Worm (Caenorhabditis elegans) whole organism, early embryonic: ENCODE measurements around the gene Y110A2AL.10.
"Not testable (repeated sequence)": the region's sequence is repeated elsewhere in the genome, so short reads cannot be mapped to it uniquely, and the experiment has no call there.

Experiments
- B0310.2 ChIP-seq: sonication (generic microtip); optimal IDR thresholded peaks from 2 replicates; lab custom pipeline; 2016; ENCODE audit warnings: mild to moderate bottlenecking, missing genetic modification characterization, missing compliant biosample characterization
- F13C5.2 ChIP-seq: sonication (generic microtip); optimal IDR thresholded peaks from 2 replicates; lab custom pipeline; 2017; ENCODE audit warnings: mild to moderate bottlenecking, missing genetic modification characterization, inconsistent platforms, missing compliant biosample characterization
- aly-1 ChIP-seq: sonication (generic microtip); optimal IDR thresholded peaks from 2 replicates; lab custom pipeline; 2016; ENCODE audit warnings: missing genetic modification characterization, missing compliant biosample characterization
- ama-1 ChIP-seq: fragments of 150-350 bp; optimal IDR thresholded peaks from 2 replicates; lab custom pipeline; 2014
- ceh-13 ChIP-seq: fragments of 200-800 bp; sonication (Bioruptor generic); optimal IDR thresholded peaks from 2 replicates; lab custom pipeline; 2018; ENCODE audit warnings: mild to moderate bottlenecking, missing genetic modification characterization, missing compliant biosample characterization
- ceh-36 ChIP-seq: sonication (generic microtip); optimal IDR thresholded peaks from 2 replicates; lab custom pipeline; 2016; ENCODE audit warnings: missing genetic modification characterization, inconsistent platforms, missing compliant biosample characterization
- ets-7 ChIP-seq: sonication (generic microtip); optimal IDR thresholded peaks from 2 replicates; lab custom pipeline; 2016; ENCODE audit warnings: missing genotype, missing genetic modification characterization, missing compliant biosample characterization
- flt-1 ChIP-seq: fragments of 200-800 bp; sonication (Bioruptor generic); IDR thresholded peaks from 2 replicates; pipeline ENCODE4 v1.3.6; 2022; ENCODE audit warnings: missing genetic modification characterization, missing compliant biosample characterization
- hmbx-1 ChIP-seq: sonication (generic microtip); optimal IDR thresholded peaks from 2 replicates; lab custom pipeline; 2016; ENCODE audit warnings: mild to moderate bottlenecking, missing genetic modification characterization, missing compliant biosample characterization
- hmg-4 ChIP-seq: fragments of 200-800 bp; sonication (Bioruptor generic); optimal IDR thresholded peaks from 2 replicates; lab custom pipeline; 2018; ENCODE audit warnings: mild to moderate bottlenecking, missing genetic modification characterization, missing compliant biosample characterization
- hnd-1 ChIP-seq: sonication (generic microtip); optimal IDR thresholded peaks from 2 replicates; lab custom pipeline; 2016; ENCODE audit warnings: missing genetic modification characterization, missing compliant biosample characterization
- pes-1 ChIP-seq: fragments of 200-800 bp; sonication (Bioruptor generic); IDR thresholded peaks from 2 replicates; pipeline ENCODE4 v1.3.6; 2022; ENCODE audit warnings: missing genetic modification reagents, missing genetic modification characterization, missing compliant biosample characterization
- scrt-1 ChIP-seq: fragments of 200-800 bp; sonication (Bioruptor generic); IDR thresholded peaks from 2 replicates; pipeline ENCODE4 v1.3.6; 2022; ENCODE audit warnings: missing genetic modification characterization, missing compliant biosample characterization
- sea-1 ChIP-seq: fragments of 200-800 bp; sonication (Bioruptor generic); conservative IDR thresholded peaks from 2 replicates; pipeline ENCODE4 v1.3.6; 2022; ENCODE audit warnings: missing genetic modification characterization, missing compliant biosample characterization
- tbx-11 ChIP-seq: fragments of 200-800 bp; sonication (Bioruptor generic); IDR thresholded peaks from 2 replicates; pipeline ENCODE4 v1.3.6; 2022; ENCODE audit warnings: missing genetic modification characterization, missing compliant biosample characterization
- tbx-37 ChIP-seq: fragments of 200-800 bp; sonication (Bioruptor generic); conservative IDR thresholded peaks from 2 replicates; pipeline ENCODE4 v1.3.6; 2022; ENCODE audit warnings: missing genetic modification reagents, missing genetic modification characterization, missing compliant biosample characterization
- tra-4 ChIP-seq: sonication (generic microtip); optimal IDR thresholded peaks from 2 replicates; lab custom pipeline; 2017; ENCODE audit warnings: missing genetic modification characterization, missing compliant biosample characterization

The Y110A2AL.10 gene

ce11 chrII:2845674-2846073 is 26.0 kb downstream of the Y110A2AL.10 start:
- TF ChIP-seq tbx-11 (GFP tag; lab: Robert Waterston, UW) (no peak), hmbx-1 (tag; lab: Kevin White, UChicago) (no peak), F13C5.2 (tag; lab: Kevin White, UChicago) (no peak), ceh-13 (GFP tag; lab: Kevin White, UChicago) (no peak), ceh-36 (tag; lab: Kevin White, UChicago) (no peak), hnd-1 (tag; lab: Kevin White, UChicago) (no peak), sea-1 (GFP tag; lab: Robert Waterston, UW) (no peak), pes-1 (GFP tag; lab: Robert Waterston, UW) (no peak), ama-1 (lab: Kevin White, UChicago) (no peak), ets-7 (tag; lab: Kevin White, UChicago) (no peak), tra-4 (tag; lab: Kevin White, UChicago) (no peak), flt-1 (GFP tag; lab: Robert Waterston, UW) (no peak), aly-1 (tag; lab: Kevin White, UChicago) (no peak), scrt-1 (GFP tag; lab: Robert Waterston, UW) (no peak), B0310.2 (tag; lab: Kevin White, UChicago) (no peak), hmg-4 (GFP tag; lab: Kevin White, UChicago) (no peak), tbx-37 (GFP tag; lab: Robert Waterston, UW) (no peak)

- TF ChIP-seq hmg-4 (GFP tag; lab: Kevin White, UChicago): no peak
- no peak for TF ChIP-seq aly-1 (tag; lab: Kevin White, UChicago)
- TF ChIP-seq F13C5.2 (tag; lab: Kevin White, UChicago): no peak
- TF ChIP-seq sea-1 (GFP tag; lab: Robert Waterston, UW): no peak
- no peak for TF ChIP-seq hmbx-1 (tag; lab: Kevin White, UChicago)
- TF ChIP-seq tbx-11 (GFP tag; lab: Robert Waterston, UW): no peak
- no peak for TF ChIP-seq tbx-37 (GFP tag; lab: Robert Waterston, UW)
- no peak for TF ChIP-seq flt-1 (GFP tag; lab: Robert Waterston, UW)
- TF ChIP-seq ama-1 (lab: Kevin White, UChicago): no peak
- TF ChIP-seq ets-7 (tag; lab: Kevin White, UChicago): no peak
- TF ChIP-seq tra-4 (tag; lab: Kevin White, UChicago): no peak
- no peak for TF ChIP-seq ceh-13 (GFP tag; lab: Kevin White, UChicago)
Observed at ce11 chrII:2843088-2843487, 28.6 kb downstream of the Y110A2AL.10 start, which contains the start of gene Y110A2AL.7. Gene Y110A2AL.7 (minus strand): TSS chrII:2843188.

ce11 chrII:2841529-2841928 is 30.2 kb downstream of the Y110A2AL.10 start, which contains the start of gene Y110A2AL.6:
Gene Y110A2AL.6 (minus strand): TSS chrII:2841629.
- no peak for TF ChIP-seq aly-1 (tag; lab: Kevin White, UChicago)
- no peak for TF ChIP-seq tra-4 (tag; lab: Kevin White, UChicago)
- TF ChIP-seq tbx-11 (GFP tag; lab: Robert Waterston, UW): no peak
- TF ChIP-seq tbx-37 (GFP tag; lab: Robert Waterston, UW): no peak
- TF ChIP-seq scrt-1 (GFP tag; lab: Robert Waterston, UW): no peak
- no peak for TF ChIP-seq hmg-4 (GFP tag; lab: Kevin White, UChicago)
- TF ChIP-seq ceh-36 (tag; lab: Kevin White, UChicago): no peak
- no peak for TF ChIP-seq sea-1 (GFP tag; lab: Robert Waterston, UW)
- no peak for TF ChIP-seq hmbx-1 (tag; lab: Kevin White, UChicago)

ce11 chrII:2839004-2839403 is 32.7 kb downstream of the Y110A2AL.10 start, which contains the start of gene Y110A2AL.4:
Gene Y110A2AL.4 (plus strand): TSS chrII:2839304.
- not testable (repeated sequence) for TF ChIP-seq B0310.2, aly-1, F13C5.2 (tag; lab: Kevin White, UChicago)

- TF ChIP-seq F13C5.2 (tag; lab: Kevin White, UChicago) (no peak), scrt-1 (GFP tag; lab: Robert Waterston, UW) (no peak), ceh-36 (tag; lab: Kevin White, UChicago) (no peak), ama-1 (lab: Kevin White, UChicago) (no peak), aly-1 (tag; lab: Kevin White, UChicago) (no peak), B0310.2 (tag; lab: Kevin White, UChicago) (no peak), pes-1 (GFP tag; lab: Robert Waterston, UW) (no peak)
Observed at ce11 chrII:2836853-2837252, 34.9 kb downstream of the Y110A2AL.10 start, which contains the start of gene K12H6.7. Gene K12H6.7 (minus strand): TSS chrII:2836953.

ce11 chrII:2834105-2834504 is 37.6 kb downstream of the Y110A2AL.10 start:
- TF ChIP-seq aly-1 (tag; lab: Kevin White, UChicago): no peak
- no peak for TF ChIP-seq F13C5.2 (tag; lab: Kevin White, UChicago)
- no peak for TF ChIP-seq tra-4 (tag; lab: Kevin White, UChicago)

ce11 chrII:2832539-2832938 is 39.2 kb downstream of the Y110A2AL.10 start:
- TF ChIP-seq hmg-4 (GFP tag; lab: Kevin White, UChicago): peak; percentile 9
- no peak for TF ChIP-seq ceh-36 (tag; lab: Kevin White, UChicago)
- no peak for TF ChIP-seq scrt-1 (GFP tag; lab: Robert Waterston, UW)

- TF ChIP-seq F13C5.2 (tag; lab: Kevin White, UChicago) (no peak), hmg-4 (GFP tag; lab: Kevin White, UChicago) (no peak), scrt-1 (GFP tag; lab: Robert Waterston, UW) (no peak), B0310.2 (tag; lab: Kevin White, UChicago) (no peak), tbx-37 (GFP tag; lab: Robert Waterston, UW) (no peak), hnd-1 (tag; lab: Kevin White, UChicago) (no peak), tra-4 (tag; lab: Kevin White, UChicago) (no peak), flt-1 (GFP tag; lab: Robert Waterston, UW) (no peak), ceh-13 (GFP tag; lab: Kevin White, UChicago) (no peak), sea-1 (GFP tag; lab: Robert Waterston, UW) (no peak), pes-1 (GFP tag; lab: Robert Waterston, UW) (no peak), ets-7 (tag; lab: Kevin White, UChicago) (no peak), tbx-11 (GFP tag; lab: Robert Waterston, UW) (no peak), hmbx-1 (tag; lab: Kevin White, UChicago) (no peak), ceh-36 (tag; lab: Kevin White, UChicago) (no peak), aly-1 (tag; lab: Kevin White, UChicago) (no peak), ama-1 (lab: Kevin White, UChicago) (no peak)
Observed at ce11 chrII:2832098-2832497, 39.6 kb downstream of the Y110A2AL.10 start.
